Worm (Caenorhabditis elegans) whole organism, L4 larva: Measurements from ENCODE around the gene ten-1.
A peak's percentile ranks its signal among the peaks of the same experiment; 100 is the strongest.

Source experiments
- F10B5.3 ChIP-seq: sonication (generic microtip); optimal IDR thresholded peaks from 2 replicates; lab custom pipeline; 2016; ENCODE audit warnings: mild to moderate bottlenecking, missing genetic modification characterization, missing compliant biosample characterization
- F26F4.8 ChIP-seq: fragments of 200-800 bp; sonication (Bioruptor generic); conservative IDR thresholded peaks from 2 replicates; pipeline ENCODE4 v1.3.6; 2022; ENCODE audit warnings: missing genetic modification characterization, missing compliant biosample characterization
- F49E8.2 ChIP-seq: sonication (generic microtip); optimal IDR thresholded peaks from 2 replicates; lab custom pipeline; 2016; ENCODE audit warnings: missing compliant biosample characterization, mild to moderate bottlenecking, missing genetic modification characterization, borderline replicate concordance
- R02D3.7 ChIP-seq: fragments of 150-350 bp; sonication (generic microtip); optimal IDR thresholded peaks from 3 replicates; lab custom pipeline; 2014; ENCODE audit warnings: missing biosample characterization, missing genetic modification characterization
- T20F7.1 ChIP-seq: fragments of 200-800 bp; sonication (Bioruptor generic); optimal IDR thresholded peaks from 2 replicates; lab custom pipeline; 2018; ENCODE audit warnings: mild to moderate bottlenecking, missing genetic modification characterization, missing compliant biosample characterization
- Y105C5A.15 ChIP-seq: fragments of 200-800 bp; sonication (Bioruptor generic); IDR thresholded peaks from 2 replicates; pipeline ENCODE4 v1.3.6; 2022; ENCODE audit warnings: missing genetic modification characterization, missing compliant biosample characterization
- Y5F2A.4 ChIP-seq: fragments of 200-800 bp; sonication (Bioruptor generic); optimal IDR thresholded peaks from 2 replicates; lab custom pipeline; 2018; ENCODE audit warnings: mild to moderate bottlenecking, missing genetic modification characterization, missing compliant biosample characterization
- Y75B8A.6 ChIP-seq: fragments of 200-800 bp; sonication (Bioruptor generic); IDR thresholded peaks from 2 replicates; pipeline ENCODE4 v1.3.6; 2022; ENCODE audit warnings: missing genetic modification reagents, missing genetic modification characterization, missing compliant biosample characterization
- ZK546.5 ChIP-seq, 2 experiments: sonication (generic microtip); optimal IDR thresholded peaks; 2 replicates each; lab custom pipeline; 2017; ENCODE audit warnings: missing biosample characterization in 2 of 2, missing genetic modification characterization in 2 of 2
- aly-2 ChIP-seq: sonication (generic microtip); optimal IDR thresholded peaks from 2 replicates; lab custom pipeline; 2018; ENCODE audit warnings: missing biosample characterization, missing genetic modification characterization
- ceh-20 ChIP-seq: fragments of 200-800 bp; sonication (Bioruptor generic); IDR thresholded peaks from 2 replicates; pipeline ENCODE4 v1.3.6; 2022; ENCODE audit warnings: missing genetic modification reagents, missing genetic modification characterization, missing compliant biosample characterization
- ceh-28 ChIP-seq: fragments of 150-350 bp; optimal IDR thresholded peaks from 2 replicates; lab custom pipeline; 2014; ENCODE audit warnings: missing biosample characterization, missing genetic modification reagents, missing genetic modification characterization
- ceh-62 ChIP-seq: sonication (generic microtip); optimal IDR thresholded peaks from 2 replicates; lab custom pipeline; 2017; ENCODE audit warnings: missing biosample characterization, missing genetic modification characterization
- ces-1 ChIP-seq: fragments of 150-350 bp; sonication (generic microtip); optimal IDR thresholded peaks from 4 replicates; lab custom pipeline; 2014; ENCODE audit warnings: missing biosample characterization, missing genetic modification reagents, missing genetic modification characterization
- ctbp-1 ChIP-seq: fragments of 200-800 bp; sonication (Bioruptor generic); IDR thresholded peaks from 2 replicates; pipeline ENCODE4 v1.3.6; 2022; ENCODE audit warnings: missing genetic modification reagents, missing genetic modification characterization, missing compliant biosample characterization
- daf-16 ChIP-seq, 3 experiments: sonication (generic microtip); optimal IDR thresholded peaks; 2 replicates each; lab custom pipeline; 2016 to 2017; ENCODE audit warnings: missing genetic modification characterization in 3 of 3, missing genetic modification reagents in 3 of 3, mild to moderate bottlenecking in 2 of 3, missing compliant biosample characterization in 2 of 3, missing biosample characterization in 1 of 3, moderate library complexity in 1 of 3
- daf-19 ChIP-seq: fragments of 200-800 bp; sonication (Bioruptor generic); conservative IDR thresholded peaks from 2 replicates; pipeline ENCODE4 v1.3.6; 2022; ENCODE audit warnings: missing genetic modification characterization, missing compliant biosample characterization
- daf-8 ChIP-seq: fragments of 200-800 bp; sonication (Bioruptor generic); IDR thresholded peaks from 2 replicates; pipeline ENCODE4 v1.3.6; 2022; ENCODE audit warnings: missing genetic modification characterization, missing compliant biosample characterization
- dmd-8 ChIP-seq: fragments of 200-800 bp; sonication (Bioruptor generic); IDR thresholded peaks from 2 replicates; pipeline ENCODE4 v1.3.6; 2022; ENCODE audit warnings: missing genetic modification characterization, missing compliant biosample characterization
- dmd-9 ChIP-seq: fragments of 200-800 bp; sonication (Bioruptor generic); IDR thresholded peaks from 2 replicates; pipeline ENCODE4 v1.3.6; 2022; ENCODE audit warnings: missing genetic modification reagents, missing genetic modification characterization, missing compliant biosample characterization
- dve-1 ChIP-seq: sonication (generic microtip); optimal IDR thresholded peaks from 2 replicates; lab custom pipeline; 2017; ENCODE audit warnings: antibody characterized with exemption, mild to moderate bottlenecking, missing genetic modification characterization, missing compliant biosample characterization; ENCODE audit not compliant: insufficient read depth
- egl-27 ChIP-seq: sonication (generic microtip); optimal IDR thresholded peaks from 3 replicates; lab custom pipeline; 2017; ENCODE audit warnings: missing biosample characterization, missing genetic modification reagents, missing genetic modification characterization
- fkh-10 ChIP-seq: fragments of 150-350 bp; optimal IDR thresholded peaks from 2 replicates; lab custom pipeline; 2014; ENCODE audit warnings: missing biosample characterization, missing genetic modification reagents, missing genetic modification characterization
- fos-1 ChIP-seq: fragments of 150-350 bp; optimal IDR thresholded peaks from 2 replicates; lab custom pipeline; 2014; ENCODE audit warnings: missing biosample characterization, missing genetic modification characterization
- lim-7 ChIP-seq: fragments of 200-800 bp; sonication (Bioruptor generic); IDR thresholded peaks from 2 replicates; pipeline ENCODE4 v1.3.6; 2022; ENCODE audit warnings: missing genetic modification characterization, missing compliant biosample characterization
- lin-13 ChIP-seq: fragments of 150-350 bp; optimal IDR thresholded peaks from 2 replicates; lab custom pipeline; 2014; ENCODE audit warnings: missing biosample characterization, missing genetic modification reagents, missing genetic modification characterization
- lin-15B ChIP-seq: fragments of 150-350 bp; sonication (generic microtip); optimal IDR thresholded peaks from 3 replicates; lab custom pipeline; 2014; ENCODE audit warnings: missing biosample characterization, missing genetic modification characterization
- lin-39 ChIP-seq: fragments of 150-350 bp; optimal IDR thresholded peaks from 2 replicates; lab custom pipeline; 2014; ENCODE audit warnings: missing biosample characterization, missing genetic modification reagents, missing genetic modification characterization
- lsy-2 ChIP-seq, 2 experiments: fragments of 150-350 bp in 1 of 2; sonication (generic microtip) in 1 of 2; optimal IDR thresholded peaks; 2 replicates each; lab custom pipeline; 2014 to 2017; ENCODE audit warnings: missing biosample characterization in 2 of 2, missing genetic modification characterization in 2 of 2
- madf-5 ChIP-seq, 2 experiments: fragments of 200-800 bp; sonication (Bioruptor generic); IDR thresholded peaks; 2 replicates each; pipeline ENCODE4 v1.3.6; 2022; ENCODE audit warnings: missing compliant biosample characterization in 2 of 2, missing genetic modification characterization in 2 of 2
- madf-9 ChIP-seq: fragments of 200-800 bp; sonication (Bioruptor generic); conservative IDR thresholded peaks from 2 replicates; pipeline ENCODE4 v1.3.6; 2022; ENCODE audit warnings: missing genetic modification reagents, missing genetic modification characterization, missing compliant biosample characterization
- mdl-1 ChIP-seq, 2 experiments: fragments of 150-350 bp in 1 of 2; sonication (generic microtip) in 1 of 2; optimal IDR thresholded peaks; 2 replicates each; lab custom pipeline; 2014 to 2017; ENCODE audit warnings: missing biosample characterization in 2 of 2, missing genetic modification characterization in 2 of 2
- mdt-29 ChIP-seq: fragments of 200-800 bp; sonication (Bioruptor generic); IDR thresholded peaks from 2 replicates; pipeline ENCODE4 v1.3.6; 2022; ENCODE audit warnings: missing genetic modification reagents, missing genetic modification characterization, missing compliant biosample characterization
- mep-1 ChIP-seq: fragments of 150-350 bp; sonication (generic microtip); optimal IDR thresholded peaks from 3 replicates; lab custom pipeline; 2014; ENCODE audit warnings: missing biosample characterization, missing genetic modification characterization
- mxl-3 ChIP-seq: fragments of 200-800 bp; sonication (Bioruptor generic); optimal IDR thresholded peaks from 2 replicates; lab custom pipeline; 2018; ENCODE audit warnings: mild to moderate bottlenecking, missing genetic modification characterization, missing compliant biosample characterization
- nhr-11 ChIP-seq: fragments of 150-350 bp; optimal IDR thresholded peaks from 2 replicates; lab custom pipeline; 2014; ENCODE audit warnings: missing biosample characterization, missing genetic modification characterization
- nhr-111 ChIP-seq: fragments of 200-800 bp; sonication (Bioruptor generic); optimal IDR thresholded peaks from 2 replicates; lab custom pipeline; 2018; ENCODE audit warnings: mild to moderate bottlenecking, missing genetic modification characterization, missing compliant biosample characterization
- nhr-237 ChIP-seq: sonication (generic microtip); optimal IDR thresholded peaks from 2 replicates; lab custom pipeline; 2017; ENCODE audit warnings: missing biosample characterization, missing genetic modification characterization
- nhr-28 ChIP-seq: fragments of 150-350 bp; optimal IDR thresholded peaks from 2 replicates; lab custom pipeline; 2014; ENCODE audit warnings: missing biosample characterization, missing genetic modification characterization
- nhr-42 ChIP-seq: fragments of 200-800 bp; sonication (Bioruptor generic); IDR thresholded peaks from 2 replicates; pipeline ENCODE4 v1.3.6; 2022; ENCODE audit warnings: missing genetic modification characterization, missing compliant biosample characterization
- nhr-48 ChIP-seq: sonication (generic microtip); optimal IDR thresholded peaks from 2 replicates; lab custom pipeline; 2016; ENCODE audit warnings: mild to moderate bottlenecking, missing genetic modification characterization, missing compliant biosample characterization
- nhr-6 ChIP-seq: fragments of 150-350 bp; optimal IDR thresholded peaks from 2 replicates; lab custom pipeline; 2014; ENCODE audit warnings: missing biosample characterization, missing genetic modification characterization
- nhr-76 ChIP-seq: fragments of 150-350 bp; optimal IDR thresholded peaks from 2 replicates; lab custom pipeline; 2014; ENCODE audit warnings: missing biosample characterization, missing genetic modification characterization
- nhr-77 ChIP-seq: fragments of 150-350 bp; optimal IDR thresholded peaks from 2 replicates; lab custom pipeline; 2014; ENCODE audit warnings: missing biosample characterization, missing genetic modification characterization
- pha-4 ChIP-seq, 2 experiments: fragments of 150-350 bp in 1 of 2; fragments of 200-800 bp in 1 of 2; sonication (Bioruptor generic) in 1 of 2; IDR thresholded peaks in 1 of 2; optimal IDR thresholded peaks in 1 of 2; 2 replicates each; pipeline versions ENCODE4 v1.3.6 to Lab custom; 2014 to 2022; ENCODE audit warnings: missing genetic modification characterization in 2 of 2, missing genetic modification reagents in 2 of 2, missing biosample characterization in 1 of 2, missing compliant biosample characterization in 1 of 2
- rbr-2 ChIP-seq: sonication (generic microtip); optimal IDR thresholded peaks from 2 replicates; lab custom pipeline; 2016; ENCODE audit warnings: missing genotype, missing genetic modification characterization, missing compliant biosample characterization
- set-16 ChIP-seq: fragments of 200-800 bp; sonication (Bioruptor generic); IDR thresholded peaks from 2 replicates; pipeline ENCODE4 v1.3.6; 2022; ENCODE audit warnings: missing genetic modification reagents, missing genetic modification characterization, missing compliant biosample characterization
- spr-1 ChIP-seq: sonication (generic microtip); optimal IDR thresholded peaks from 2 replicates; lab custom pipeline; 2016; ENCODE audit warnings: mild to moderate bottlenecking, missing genetic modification characterization, missing compliant biosample characterization
- unc-39 ChIP-seq: sonication (generic microtip); optimal IDR thresholded peaks from 2 replicates; lab custom pipeline; 2017; ENCODE audit warnings: missing biosample characterization, missing genetic modification characterization
- vab-7 ChIP-seq: fragments of 200-800 bp; sonication (Bioruptor generic); IDR thresholded peaks from 2 replicates; pipeline ENCODE4 v1.3.6; 2022; ENCODE audit warnings: missing genetic modification reagents, missing genetic modification characterization, missing compliant biosample characterization
- zip-11 ChIP-seq: fragments of 200-800 bp; sonication (Bioruptor generic); IDR thresholded peaks from 2 replicates; pipeline ENCODE4 v1.3.6; 2022; ENCODE audit warnings: missing genetic modification characterization, missing compliant biosample characterization
- zip-2 ChIP-seq: fragments of 150-350 bp; optimal IDR thresholded peaks from 2 replicates; lab custom pipeline; 2014; ENCODE audit warnings: missing biosample characterization, missing genetic modification characterization

The ten-1 gene

ce11 chrIII:6857390-6857848, 36.7 kb downstream of the ten-1 start (continued):
- TF ChIP-seq ctbp-1 (GFP tag; lab: Robert Waterston, UW) (no peak), ceh-62 (tag; lab: Kevin White, UChicago) (no peak), nhr-237 (tag; lab: Kevin White, UChicago) (no peak), fos-1 (tag; lab: Kevin White, UChicago) (no peak), egl-27 (tag; lab: Kevin White, UChicago) (no peak), F10B5.3 (tag; lab: Kevin White, UChicago) (no peak), nhr-11 (peak; percentile 43), dmd-9 (GFP tag; lab: Robert Waterston, UW) (no peak), Y75B8A.6 (GFP tag; lab: Robert Waterston, UW) (no peak), zip-11 (no peak), lsy-2 (tag; optimal IDR thresholded peaks at IDR 0.05; lab: Kevin White, UChicago) (peak; percentile 5 to 30), Y105C5A.15 (no peak), set-16 (GFP tag; lab: Robert Waterston, UW) (no peak), pha-4 (GFP tag; IDR thresholded peaks at IDR 0.05; lab: Robert Waterston, UW) (no peak), pha-4 (tag; optimal IDR thresholded peaks at IDR 0.05; lab: Kevin White, UChicago) (peak; percentile 80), madf-9 (GFP tag; lab: Robert Waterston, UW) (no peak), F49E8.2 (tag; lab: Kevin White, UChicago) (no peak), aly-2 (no peak), mdl-1 (tag; optimal IDR thresholded peaks at IDR 0.05; lab: Kevin White, UChicago) (peak; percentile 65 to 86), mxl-3 (GFP tag; lab: Kevin White, UChicago) (peak; percentile 10), ZK546.5 (tag; optimal IDR thresholded peaks at IDR 0.05; lab: Kevin White, UChicago) (no peak), daf-19 (GFP tag; lab: Robert Waterston, UW) (no peak), daf-8 (no peak), lim-7 (GFP tag; lab: Robert Waterston, UW) (no peak), ceh-20 (GFP tag; lab: Robert Waterston, UW) (no peak), unc-39 (tag; lab: Kevin White, UChicago) (no peak), nhr-77 (tag; lab: Kevin White, UChicago) (peak; percentile 71), lin-15B (no peak), mep-1 (tag; lab: Kevin White, UChicago) (peak; percentile 63), nhr-42 (no peak), nhr-28 (tag; lab: Kevin White, UChicago) (peak; percentile 71), nhr-6 (tag; lab: Kevin White, UChicago) (no peak), Y5F2A.4 (GFP tag; lab: Kevin White, UChicago) (no peak), mdt-29 (no peak), zip-2 (tag; lab: Kevin White, UChicago) (peak; percentile 82), vab-7 (no peak), ceh-28 (tag; lab: Kevin White, UChicago) (no peak), rbr-2 (tag; lab: Kevin White, UChicago) (no peak), dmd-8 (GFP tag; lab: Robert Waterston, UW) (no peak), fkh-10 (GFP tag; lab: Kevin White, UChicago) (no peak), T20F7.1 (GFP tag; lab: Kevin White, UChicago) (peak; percentile 52), spr-1 (tag; lab: Kevin White, UChicago) (no peak), F26F4.8 (GFP tag; lab: Robert Waterston, UW) (no peak), nhr-48 (tag; lab: Kevin White, UChicago) (peak; percentile 70), nhr-111 (no peak), dve-1 (tag; lab: Kevin White, UChicago) (peak; percentile 77), R02D3.7 (tag; lab: Kevin White, UChicago) (no peak), ces-1 (GFP tag; lab: Kevin White, UChicago) (no peak), lin-13 (GFP tag; lab: Kevin White, UChicago) (no peak), daf-16 (GFP tag; optimal IDR thresholded peaks at IDR 0.05; lab: Kevin White, UChicago) (peak in 1 of 2 experiments; percentile 44), daf-16 (tag; optimal IDR thresholded peaks at IDR 0.05; lab: Kevin White, UChicago) (peak; percentile 86), lin-39 (no peak), nhr-76 (tag; lab: Kevin White, UChicago) (no peak), madf-5 (GFP tag; IDR thresholded peaks at IDR 0.05; lab: Robert Waterston, UW) (no peak)
